Fruit fly (Drosophila melanogaster) whole organism, embryonic: Measurements from ENCODE around the gene GABA-B-R3.

Experiments used
- Atf3 ChIP-seq: fragments of 200-800 bp; sonication (Bioruptor generic); optimal IDR thresholded peaks from 3 replicates; lab custom pipeline; 2016; ENCODE audit warnings: missing biosample characterization, missing genetic modification characterization
- CG10366 ChIP-seq: fragments of 200-800 bp; sonication (Bioruptor generic); IDR thresholded peaks from 2 replicates; pipeline ENCODE4 v1.3.6; 2022; ENCODE audit warnings: missing biosample characterization, missing genetic modification characterization
- CG11456 ChIP-seq: fragments of 200-800 bp; sonication (Bioruptor generic); IDR thresholded peaks from 3 replicates; pipeline ENCODE4 v1.3.6; 2022; ENCODE audit warnings: missing biosample characterization, missing genetic modification characterization
- CG11560 ChIP-seq: fragments of 200-800 bp; sonication (Bioruptor generic); IDR thresholded peaks from 3 replicates; pipeline ENCODE4 v1.3.6; 2022; ENCODE audit warnings: missing biosample characterization, missing genetic modification characterization
- CG1233 ChIP-seq: fragments of 200-800 bp; sonication (Bioruptor generic); optimal IDR thresholded peaks from 4 replicates; lab custom pipeline; 2018; ENCODE audit warnings: missing biosample characterization, mild to moderate bottlenecking, missing genetic modification characterization
- CG14667 ChIP-seq: fragments of 200-800 bp; sonication (Bioruptor generic); IDR thresholded peaks from 2 replicates; pipeline ENCODE4 v1.3.6; 2022; ENCODE audit warnings: missing biosample characterization, missing genetic modification characterization
- CG16813 ChIP-seq: fragments of 200-800 bp; sonication (Bioruptor generic); IDR thresholded peaks from 3 replicates; pipeline ENCODE4 v1.3.6; 2022; ENCODE audit warnings: missing biosample characterization, missing genetic modification characterization; ENCODE audit not compliant: partially characterized antibody
- CG17186 ChIP-seq: fragments of 200-800 bp; sonication (Bioruptor generic); optimal IDR thresholded peaks from 3 replicates; lab custom pipeline; 2017; ENCODE audit warnings: missing biosample characterization, missing genetic modification reagents, missing genetic modification characterization
- CG17361 ChIP-seq: fragments of 200-800 bp; sonication (Bioruptor generic); IDR thresholded peaks from 3 replicates; pipeline ENCODE4 v1.3.6; 2022; ENCODE audit warnings: missing biosample characterization, missing genetic modification characterization
- CG31365 ChIP-seq: fragments of 200-800 bp; sonication (Bioruptor generic); optimal IDR thresholded peaks from 2 replicates; lab custom pipeline; 2018; ENCODE audit warnings: missing biosample characterization, mild to moderate bottlenecking, missing genetic modification characterization
- CG32532 ChIP-seq: fragments of 200-800 bp; sonication (Bioruptor generic); IDR thresholded peaks from 2 replicates; pipeline ENCODE4 v1.3.6; 2022; ENCODE audit warnings: missing biosample characterization, missing genetic modification characterization
- CG33557 ChIP-seq: fragments of 200-800 bp; sonication (Bioruptor generic); optimal IDR thresholded peaks from 2 replicates; lab custom pipeline; 2019; ENCODE audit warnings: missing biosample characterization, mild to moderate bottlenecking, missing genetic modification characterization, moderate library complexity
- CG3847 ChIP-seq: fragments of 200-800 bp; sonication (Bioruptor generic); IDR thresholded peaks from 2 replicates; pipeline ENCODE4 v1.3.6; 2022; ENCODE audit warnings: missing biosample characterization, missing genetic modification characterization
- CG43689 ChIP-seq: fragments of 200-800 bp; sonication (Bioruptor generic); IDR thresholded peaks from 2 replicates; pipeline ENCODE4 v1.3.6; 2022; ENCODE audit warnings: missing biosample characterization, missing genetic modification characterization
- CG4707 ChIP-seq: fragments of 200-800 bp; sonication (Bioruptor generic); optimal IDR thresholded peaks from 2 replicates; lab custom pipeline; 2018; ENCODE audit warnings: missing biosample characterization, mild to moderate bottlenecking, missing genetic modification characterization, moderate library complexity
- CG6813 ChIP-seq: fragments of 200-800 bp; sonication (Bioruptor generic); optimal IDR thresholded peaks from 2 replicates; lab custom pipeline; 2017; ENCODE audit warnings: missing biosample characterization, missing genetic modification characterization, mild to moderate bottlenecking, moderate library complexity, missing genetic modification reagents
- CG7271 ChIP-seq: fragments of 200-800 bp; sonication (Bioruptor generic); optimal IDR thresholded peaks from 2 replicates; lab custom pipeline; 2018; ENCODE audit warnings: missing biosample characterization, mild to moderate bottlenecking, missing genetic modification characterization, moderate library complexity
- CG7745 ChIP-seq: fragments of 200-800 bp; sonication (Bioruptor generic); optimal IDR thresholded peaks from 2 replicates; lab custom pipeline; 2018; ENCODE audit warnings: missing biosample characterization, mild to moderate bottlenecking, missing genetic modification characterization, moderate library complexity
- CG9817 ChIP-seq: fragments of 200-800 bp; sonication (Bioruptor generic); optimal IDR thresholded peaks from 2 replicates; lab custom pipeline; 2018; ENCODE audit warnings: missing biosample characterization, mild to moderate bottlenecking, missing genetic modification characterization, moderate library complexity
- Dbx ChIP-seq: fragments of 200-800 bp; sonication (Bioruptor generic); IDR thresholded peaks from 3 replicates; pipeline ENCODE4 v1.3.6; 2022; ENCODE audit warnings: missing biosample characterization, missing genetic modification characterization
- Dll ChIP-seq: fragments of 200-800 bp; sonication (Bioruptor generic); IDR thresholded peaks from 4 replicates; pipeline ENCODE4 v1.3.6; 2022; ENCODE audit warnings: missing biosample characterization, missing genetic modification characterization; ENCODE audit not compliant: partially characterized antibody
- Dp ChIP-seq: fragments of 200-800 bp; sonication (Bioruptor generic); optimal IDR thresholded peaks from 2 replicates; lab custom pipeline; 2018; ENCODE audit warnings: missing biosample characterization, mild to moderate bottlenecking, missing genetic modification characterization, moderate library complexity
- Fer3 ChIP-seq: fragments of 200-800 bp; sonication (Bioruptor generic); optimal IDR thresholded peaks from 2 replicates; lab custom pipeline; 2018; ENCODE audit warnings: missing biosample characterization, mild to moderate bottlenecking, missing genetic modification characterization, moderate library complexity
- Gsc ChIP-seq: fragments of 200-800 bp; sonication (Bioruptor generic); IDR thresholded peaks from 2 replicates; pipeline ENCODE4 v1.3.6; 2022; ENCODE audit warnings: missing biosample characterization, missing genetic modification characterization
- H15 ChIP-seq: fragments of 200-800 bp; sonication (Bioruptor generic); IDR thresholded peaks from 3 replicates; pipeline ENCODE4 v1.3.6; 2022; ENCODE audit warnings: missing biosample characterization, missing genetic modification characterization
- HmgD ChIP-seq: fragments of 200-800 bp; sonication (Bioruptor generic); optimal IDR thresholded peaks from 3 replicates; lab custom pipeline; 2016; ENCODE audit warnings: missing biosample characterization, missing genetic modification characterization
- Meics ChIP-seq: fragments of 200-800 bp; sonication (Bioruptor generic); optimal IDR thresholded peaks from 2 replicates; lab custom pipeline; 2017; ENCODE audit warnings: missing biosample characterization, mild to moderate bottlenecking, missing genetic modification characterization
- Mrtf ChIP-seq: fragments of 200-800 bp; sonication (Bioruptor generic); IDR thresholded peaks from 3 replicates; pipeline ENCODE4 v1.3.6; 2022; ENCODE audit warnings: missing biosample characterization, missing genetic modification characterization
- NC2β ChIP-seq: fragments of 200-800 bp; sonication (Bioruptor generic); optimal IDR thresholded peaks from 2 replicates; lab custom pipeline; 2016; ENCODE audit warnings: missing biosample characterization, missing genetic modification characterization
- Nf-YB ChIP-seq: fragments of 200-800 bp; sonication (Bioruptor generic); optimal IDR thresholded peaks from 3 replicates; lab custom pipeline; 2019; ENCODE audit warnings: missing biosample characterization, mild to moderate bottlenecking, missing genetic modification characterization, moderate library complexity
- Ssrp ChIP-seq: fragments of 200-800 bp; sonication (Bioruptor generic); optimal IDR thresholded peaks from 2 replicates; lab custom pipeline; 2018; ENCODE audit warnings: missing biosample characterization, mild to moderate bottlenecking, missing genetic modification characterization, moderate library complexity
- Xrp1 ChIP-seq: fragments of 200-800 bp; sonication (Bioruptor generic); IDR thresholded peaks from 2 replicates; pipeline ENCODE4 v1.3.6; 2022; ENCODE audit warnings: missing biosample characterization, missing genetic modification characterization
- bbx ChIP-seq: fragments of 200-800 bp; sonication (Bioruptor generic); IDR thresholded peaks from 2 replicates; pipeline ENCODE4 v1.3.6; 2022; ENCODE audit warnings: missing biosample characterization, missing genetic modification characterization; ENCODE audit not compliant: partially characterized antibody
- chif ChIP-seq, 2 experiments: fragments of 200-800 bp; sonication (Bioruptor generic); optimal IDR thresholded peaks; 3 replicates each; lab custom pipeline; 2016; ENCODE audit warnings: missing biosample characterization in 2 of 2, missing genetic modification characterization in 2 of 2
- chinmo ChIP-seq: fragments of 200-800 bp; sonication (Bioruptor generic); IDR thresholded peaks from 4 replicates; pipeline ENCODE4 v1.3.6; 2022; ENCODE audit warnings: missing biosample characterization, missing genetic modification characterization; ENCODE audit not compliant: partially characterized antibody
- gfzf ChIP-seq: fragments of 200-800 bp; sonication (Bioruptor generic); optimal IDR thresholded peaks from 2 replicates; lab custom pipeline; 2016; ENCODE audit warnings: missing biosample characterization, mild to moderate bottlenecking, missing genetic modification characterization, moderate library complexity
- grn ChIP-seq: fragments of 200-800 bp; sonication (Bioruptor generic); optimal IDR thresholded peaks from 3 replicates; lab custom pipeline; 2017; ENCODE audit warnings: missing biosample characterization, missing genetic modification characterization
- hbn ChIP-seq: fragments of 200-800 bp; sonication (Bioruptor generic); IDR thresholded peaks from 2 replicates; pipeline ENCODE4 v1.3.6; 2022; ENCODE audit warnings: missing biosample characterization, missing genetic modification characterization; ENCODE audit not compliant: partially characterized antibody
- hkb ChIP-seq, 2 experiments: fragments of 200-800 bp in 1 of 2; fragments of >200 bp in 1 of 2; sonication (Bioruptor generic) in 1 of 2; IDR thresholded peaks in 1 of 2; optimal IDR thresholded peaks in 1 of 2; 2 replicates each; pipeline versions ENCODE4 v1.3.6 to Lab custom; 2017 to 2022; ENCODE audit warnings: missing biosample characterization in 1 of 2, missing genetic modification characterization in 1 of 2
- hth ChIP-seq: fragments of >200 bp; optimal IDR thresholded peaks from 2 replicates; lab custom pipeline; 2017; ENCODE audit warnings: inconsistent platforms
- ind ChIP-seq: fragments of 200-800 bp; sonication (Bioruptor generic); optimal IDR thresholded peaks from 3 replicates; lab custom pipeline; 2016; ENCODE audit warnings: missing biosample characterization, missing genetic modification characterization
- ken ChIP-seq: fragments of 200-800 bp; sonication (Bioruptor generic); IDR thresholded peaks from 3 replicates; pipeline ENCODE4 v1.3.6; 2022; ENCODE audit warnings: missing biosample characterization, missing genetic modification characterization
- lov ChIP-seq, 2 experiments: fragments of 200-800 bp in 1 of 2; fragments of >200 bp in 1 of 2; sonication (Bioruptor generic) in 1 of 2; IDR thresholded peaks in 1 of 2; optimal IDR thresholded peaks in 1 of 2; 2 replicates in 1 of 2; 3 replicates in 1 of 2; pipeline versions ENCODE4 v1.3.6 to Lab custom; 2017 to 2022; ENCODE audit warnings: missing biosample characterization in 1 of 2, missing genetic modification characterization in 1 of 2
- pita ChIP-seq: fragments of 200-800 bp; sonication (Bioruptor generic); optimal IDR thresholded peaks from 2 replicates; lab custom pipeline; 2017; ENCODE audit warnings: missing biosample characterization, mild to moderate bottlenecking, missing genetic modification characterization
- prd ChIP-seq, 3 experiments: fragments of >200 bp in 2 of 3; fragments of 200-800 bp in 1 of 3; sonication (Bioruptor generic) in 1 of 3; optimal IDR thresholded peaks in 2 of 3; IDR thresholded peaks in 1 of 3; 2 replicates in 2 of 3; 3 replicates in 1 of 3; pipeline versions ENCODE4 v1.3.6 to Lab custom; 2017 to 2022; ENCODE audit warnings: missing biosample characterization in 1 of 3, missing genetic modification characterization in 1 of 3
- so ChIP-seq: fragments of 200-800 bp; sonication (Bioruptor generic); IDR thresholded peaks from 3 replicates; pipeline ENCODE4 v1.3.6; 2022; ENCODE audit warnings: missing biosample characterization, missing genetic modification characterization
- sr ChIP-seq: fragments of 200-800 bp; sonication (Bioruptor generic); IDR thresholded peaks from 3 replicates; pipeline ENCODE4 v1.3.6; 2022; ENCODE audit warnings: missing biosample characterization, missing genetic modification characterization
- tgo ChIP-seq: fragments of 200-800 bp; sonication (Bioruptor generic); IDR thresholded peaks from 3 replicates; pipeline ENCODE4 v1.3.6; 2022; ENCODE audit warnings: missing biosample characterization, missing genetic modification characterization
- z ChIP-seq: fragments of 200-800 bp; sonication (Bioruptor generic); IDR thresholded peaks from 3 replicates; pipeline ENCODE4 v1.3.6; 2022; ENCODE audit warnings: missing biosample characterization, missing genetic modification characterization

The GABA-B-R3 gene

DNA sequence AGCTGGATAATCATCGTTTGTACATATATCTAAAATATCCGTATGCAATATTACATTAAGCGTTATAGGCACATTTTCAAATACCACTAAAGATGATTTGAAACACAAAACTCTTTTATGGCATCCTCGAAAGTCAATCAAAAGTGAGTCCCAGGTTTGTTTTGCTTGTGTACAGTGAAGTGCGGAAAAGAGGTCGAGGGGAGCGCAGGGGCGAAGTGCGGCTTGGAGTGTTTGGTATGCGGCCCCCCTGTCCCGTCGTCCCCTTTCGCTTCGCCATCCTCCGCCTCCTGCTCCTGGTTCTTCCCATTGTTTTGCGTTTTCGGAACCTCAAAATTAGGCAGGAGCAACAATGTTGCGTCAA, 34.3 kb upstream of the GABA-B-R3 start (continued):
- no peak for TF ChIP-seq CG7745 (tag; lab: Kevin White, UChicago)
- no peak for TF ChIP-seq CG16813 (GFP tag; lab: Robert Waterston, UW)
- peak; percentile 62 for TF ChIP-seq CG1233
- peak; percentile 81 for TF ChIP-seq tgo (GFP tag; lab: Robert Waterston, UW)
- no peak for TF ChIP-seq hkb (optimal IDR thresholded peaks at IDR 0.05; lab: Kevin White, UChicago)
- TF ChIP-seq hkb (GFP tag; IDR thresholded peaks at IDR 0.05; lab: Robert Waterston, UW): peak; percentile 82
- TF ChIP-seq bbx (GFP tag; lab: Robert Waterston, UW): no peak
- TF ChIP-seq Atf3: peak; percentile 90
- TF ChIP-seq grn (GFP tag; lab: Kevin White, UChicago): peak; percentile 27
- TF ChIP-seq pita (GFP tag; lab: Kevin White, UChicago): no peak
- TF ChIP-seq CG4707 (GFP tag; lab: Kevin White, UChicago): peak; percentile 70
- TF ChIP-seq CG10366 (GFP tag; lab: Robert Waterston, UW): peak; percentile 84
- TF ChIP-seq ind: peak; percentile 76
- TF ChIP-seq Dbx (GFP tag; lab: Robert Waterston, UW): no peak
- no peak for TF ChIP-seq Dp (GFP tag; lab: Kevin White, UChicago)
- 0 out of 3 replicates have a peak, but pooled peaks have one; percentile 47 for TF ChIP-seq sr (GFP tag; lab: Robert Waterston, UW)
- TF ChIP-seq Ssrp: peak; percentile 86
- peak; percentile 73 for TF ChIP-seq CG11456 (GFP tag; lab: Robert Waterston, UW)
- TF ChIP-seq NC2β (GFP tag; lab: Kevin White, UChicago): peak; percentile 94
- TF ChIP-seq CG33557 (GFP tag; lab: Kevin White, UChicago): peak; percentile 73
- TF ChIP-seq hth (lab: Kevin White, UChicago): no peak
- peak; percentile 95 for TF ChIP-seq Xrp1 (GFP tag; lab: Robert Waterston, UW)
- TF ChIP-seq CG3847 (GFP tag; lab: Robert Waterston, UW): peak; percentile 49
- peak; percentile 74 for TF ChIP-seq Gsc (GFP tag; lab: Robert Waterston, UW)
- peak; percentile 67 for TF ChIP-seq CG17186 (GFP tag; lab: Kevin White, UChicago)
- TF ChIP-seq CG43689 (GFP tag; lab: Robert Waterston, UW): peak; percentile 51; the same call in 1 of the 2 replicates
- peak; percentile 75; the same call in 1 of the 3 replicates for TF ChIP-seq so
- TF ChIP-seq CG11560 (tag; lab: Robert Waterston, UW): peak; percentile 66; the same call in 1 of the 3 replicates
- peak; percentile 67 for TF ChIP-seq Meics (GFP tag; lab: Kevin White, UChicago)
- no peak for TF ChIP-seq CG7271 (tag; lab: Kevin White, UChicago)
- TF ChIP-seq hbn: no peak; the same call in 1 of the 2 replicates
- TF ChIP-seq lov (optimal IDR thresholded peaks at IDR 0.05; lab: Kevin White, UChicago): no peak
- TF ChIP-seq lov (GFP tag; IDR thresholded peaks at IDR 0.05; lab: Robert Waterston, UW): peak; percentile 80; the same call in 1 of the 3 replicates
- peak; percentile 80 for TF ChIP-seq CG14667 (GFP tag; lab: Robert Waterston, UW)
- no peak for TF ChIP-seq gfzf (GFP tag; lab: Kevin White, UChicago)
- TF ChIP-seq Fer3 (tag; lab: Kevin White, UChicago): peak; percentile 54
- TF ChIP-seq CG9817 (tag; lab: Kevin White, UChicago): peak; percentile 43
- TF ChIP-seq prd (optimal IDR thresholded peaks at IDR 0.05; lab: Kevin White, UChicago): no peak
- TF ChIP-seq prd (GFP tag; IDR thresholded peaks at IDR 0.05; lab: Robert Waterston, UW): peak; percentile 87
- peak; percentile 69 for TF ChIP-seq HmgD (GFP tag; lab: Kevin White, UChicago)
- no peak for TF ChIP-seq chinmo (GFP tag; lab: Robert Waterston, UW)
- peak; percentile 44 for TF ChIP-seq CG32532 (GFP tag; lab: Robert Waterston, UW)
- TF ChIP-seq Dll (GFP tag; lab: Robert Waterston, UW): no peak
- peak; percentile 85 for TF ChIP-seq CG17361 (GFP tag; lab: Robert Waterston, UW)
- no peak for TF ChIP-seq z (GFP tag; lab: Robert Waterston, UW)
- TF ChIP-seq Nf-YB (GFP tag; lab: Kevin White, UChicago): peak; percentile 66
- peak; percentile 69; the same call in 2 of the 3 replicates for TF ChIP-seq Mrtf (GFP tag; lab: Robert Waterston, UW)
- TF ChIP-seq H15 (GFP tag; lab: Robert Waterston, UW): peak; percentile 74
- TF ChIP-seq CG31365 (tag; lab: Kevin White, UChicago): peak; percentile 57
- peak; percentile 79; the same call in 2 of the 3 replicates for TF ChIP-seq ken (GFP tag; lab: Robert Waterston, UW)
- peak; percentile 89 to 94 for TF ChIP-seq chif (GFP tag; optimal IDR thresholded peaks at IDR 0.05; lab: Kevin White, UChicago)
- TF ChIP-seq CG6813: peak; percentile 84
